Worm (Caenorhabditis elegans) whole organism, L2 larva: Measurements from ENCODE around the gene srv-17.

ENCODE experiments used
- C34F6.9 ChIP-seq: fragments of 150-350 bp; optimal IDR thresholded peaks from 2 replicates; lab custom pipeline; 2014; ENCODE audit warnings: missing biosample characterization, missing genetic modification characterization
- F13H6.1 ChIP-seq: sonication (generic microtip); optimal IDR thresholded peaks from 2 replicates; lab custom pipeline; 2016; ENCODE audit warnings: missing genetic modification characterization, missing compliant biosample characterization
- Y55F3AM.14 ChIP-seq: fragments of 200-800 bp; sonication (Bioruptor generic); optimal IDR thresholded peaks from 2 replicates; lab custom pipeline; 2018; ENCODE audit warnings: mild to moderate bottlenecking, missing genetic modification characterization, missing compliant biosample characterization
- ZK546.5 ChIP-seq: sonication (generic microtip); optimal IDR thresholded peaks from 2 replicates; lab custom pipeline; 2017; ENCODE audit warnings: missing biosample characterization, missing genetic modification characterization
- alr-1 ChIP-seq: fragments of 150-350 bp; optimal IDR thresholded peaks from 2 replicates; lab custom pipeline; 2014; ENCODE audit warnings: missing biosample characterization, missing genetic modification characterization
- ama-1 ChIP-seq: fragments of 150-350 bp; optimal IDR thresholded peaks from 2 replicates; lab custom pipeline; 2018; ENCODE audit warnings: inconsistent platforms
- ceh-16 ChIP-seq: fragments of 150-350 bp; optimal IDR thresholded peaks from 2 replicates; lab custom pipeline; 2014; ENCODE audit warnings: missing biosample characterization, missing genetic modification characterization
- ceh-82 ChIP-seq: fragments of 150-350 bp; optimal IDR thresholded peaks from 2 replicates; lab custom pipeline; 2014; ENCODE audit warnings: missing biosample characterization, missing genetic modification characterization
- crh-2 ChIP-seq: sonication (generic microtip); optimal IDR thresholded peaks from 2 replicates; lab custom pipeline; 2017; ENCODE audit warnings: missing biosample characterization, missing genetic modification characterization
- dmd-4 ChIP-seq: sonication (generic microtip); optimal IDR thresholded peaks from 2 replicates; lab custom pipeline; 2017; ENCODE audit warnings: missing biosample characterization, missing genetic modification characterization
- egl-27 ChIP-seq: sonication (generic microtip); optimal IDR thresholded peaks from 3 replicates; lab custom pipeline; 2017; ENCODE audit warnings: missing biosample characterization, missing genetic modification reagents, missing genetic modification characterization
- elt-1 ChIP-seq: fragments of 150-350 bp; optimal IDR thresholded peaks from 2 replicates; lab custom pipeline; 2014; ENCODE audit warnings: missing biosample characterization, missing genetic modification characterization
- elt-3 ChIP-seq: sonication (generic microtip); optimal IDR thresholded peaks from 2 replicates; lab custom pipeline; 2017; ENCODE audit warnings: missing biosample characterization, missing genetic modification characterization
- fos-1 ChIP-seq: fragments of 150-350 bp; optimal IDR thresholded peaks from 2 replicates; lab custom pipeline; 2014; ENCODE audit warnings: missing biosample characterization, missing genetic modification characterization
- gmeb-1 ChIP-seq: fragments of 150-350 bp; optimal IDR thresholded peaks from 2 replicates; lab custom pipeline; 2014; ENCODE audit warnings: missing biosample characterization, missing genetic modification characterization
- lin-11 ChIP-seq: fragments of 150-350 bp; sonication (generic microtip); optimal IDR thresholded peaks from 2 replicates; lab custom pipeline; 2014; ENCODE audit warnings: missing biosample characterization, missing genetic modification characterization, inconsistent platforms, mixed read lengths
- lin-13 ChIP-seq: fragments of 150-350 bp; optimal IDR thresholded peaks from 2 replicates; lab custom pipeline; 2014; ENCODE audit warnings: missing biosample characterization, missing genetic modification reagents, missing genetic modification characterization
- lsy-2 ChIP-seq, 2 experiments: fragments of 150-350 bp in 1 of 2; sonication (generic microtip) in 1 of 2; optimal IDR thresholded peaks; 2 replicates each; lab custom pipeline; 2014 to 2017; ENCODE audit warnings: missing biosample characterization in 2 of 2, missing genetic modification characterization in 2 of 2
- mab-5 ChIP-seq: fragments of 150-350 bp; optimal IDR thresholded peaks from 2 replicates; lab custom pipeline; 2014; ENCODE audit warnings: missing biosample characterization, missing genetic modification characterization
- mbf-1 ChIP-seq: sonication (generic microtip); optimal IDR thresholded peaks from 2 replicates; lab custom pipeline; 2017; ENCODE audit warnings: missing biosample characterization, missing genetic modification characterization
- mdl-1 ChIP-seq, 2 experiments: fragments of 150-350 bp in 1 of 2; sonication (generic microtip) in 1 of 2; optimal IDR thresholded peaks; 2 replicates each; lab custom pipeline; 2017; ENCODE audit warnings: missing biosample characterization in 2 of 2, missing genetic modification characterization in 2 of 2
- nhr-10 ChIP-seq: sonication (generic microtip); optimal IDR thresholded peaks from 2 replicates; lab custom pipeline; 2017; ENCODE audit warnings: missing biosample characterization, missing genetic modification characterization
- nhr-11 ChIP-seq: fragments of 150-350 bp; optimal IDR thresholded peaks from 2 replicates; lab custom pipeline; 2014; ENCODE audit warnings: missing biosample characterization, missing genetic modification characterization
- nhr-12 ChIP-seq: fragments of 150-350 bp; optimal IDR thresholded peaks from 2 replicates; lab custom pipeline; 2014; ENCODE audit warnings: missing biosample characterization, missing genetic modification characterization
- nhr-129 ChIP-seq: fragments of 150-350 bp; optimal IDR thresholded peaks from 2 replicates; lab custom pipeline; 2014; ENCODE audit warnings: missing biosample characterization, missing genetic modification characterization
- nhr-21 ChIP-seq: fragments of 150-350 bp; optimal IDR thresholded peaks from 2 replicates; lab custom pipeline; 2014; ENCODE audit warnings: missing biosample characterization, missing genetic modification characterization
- nhr-23 ChIP-seq: fragments of 150-350 bp; optimal IDR thresholded peaks from 2 replicates; lab custom pipeline; 2014; ENCODE audit warnings: missing biosample characterization, missing genetic modification reagents, missing genetic modification characterization
- nhr-237 ChIP-seq: fragments of 150-350 bp; optimal IDR thresholded peaks from 2 replicates; lab custom pipeline; 2014; ENCODE audit warnings: missing biosample characterization, missing genetic modification characterization
- nhr-25 ChIP-seq: fragments of 150-350 bp; sonication (generic microtip); optimal IDR thresholded peaks from 3 replicates; lab custom pipeline; 2014; ENCODE audit warnings: missing biosample characterization, missing genetic modification characterization
- nhr-6 ChIP-seq: fragments of 150-350 bp; optimal IDR thresholded peaks from 2 replicates; lab custom pipeline; 2014; ENCODE audit warnings: missing biosample characterization, missing genetic modification characterization
- nhr-77 ChIP-seq: fragments of 150-350 bp; optimal IDR thresholded peaks from 2 replicates; lab custom pipeline; 2014; ENCODE audit warnings: missing biosample characterization, missing genetic modification characterization
- peb-1 ChIP-seq: fragments of 150-350 bp; optimal IDR thresholded peaks from 2 replicates; lab custom pipeline; 2014; ENCODE audit warnings: missing biosample characterization, missing genetic modification characterization
- sem-4 ChIP-seq: fragments of 150-350 bp; optimal IDR thresholded peaks from 2 replicates; lab custom pipeline; 2014; ENCODE audit warnings: missing biosample characterization, missing genetic modification reagents, missing genetic modification characterization
- skn-1 ChIP-seq: sonication (generic microtip); optimal IDR thresholded peaks from 2 replicates; lab custom pipeline; 2017; ENCODE audit warnings: missing biosample characterization, missing genetic modification characterization
- sma-3 ChIP-seq: sonication (generic microtip); optimal IDR thresholded peaks from 2 replicates; lab custom pipeline; 2016; ENCODE audit warnings: missing genetic modification reagents, missing genetic modification characterization, missing compliant biosample characterization
- sma-9 ChIP-seq, 2 experiments: fragments of 150-350 bp in 1 of 2; sonication (generic microtip) in 1 of 2; optimal IDR thresholded peaks; 2 replicates each; lab custom pipeline; 2014 to 2016; ENCODE audit warnings: missing genetic modification characterization in 2 of 2, mild to moderate bottlenecking in 1 of 2, missing biosample characterization in 1 of 2, missing compliant biosample characterization in 1 of 2, missing genetic modification reagents in 1 of 2, moderate library complexity in 1 of 2
- snpc-4 ChIP-seq: fragments of 150-350 bp; optimal IDR thresholded peaks from 2 replicates; lab custom pipeline; 2014; ENCODE audit warnings: missing biosample characterization, missing genetic modification characterization
- unc-39 ChIP-seq: fragments of 150-350 bp; optimal IDR thresholded peaks from 2 replicates; lab custom pipeline; 2014; ENCODE audit warnings: missing biosample characterization, missing genetic modification characterization
- unc-55 ChIP-seq: fragments of 150-350 bp; sonication (generic microtip); optimal IDR thresholded peaks from 3 replicates; lab custom pipeline; 2014; ENCODE audit warnings: missing biosample characterization, missing genetic modification reagents, missing genetic modification characterization
- unc-62 ChIP-seq: fragments of 150-350 bp; optimal IDR thresholded peaks from 2 replicates; lab custom pipeline; 2014; ENCODE audit warnings: missing biosample characterization, missing genetic modification reagents, missing genetic modification characterization
- zag-1 ChIP-seq: fragments of 150-350 bp; optimal IDR thresholded peaks from 2 replicates; lab custom pipeline; 2014; ENCODE audit warnings: missing biosample characterization, missing genetic modification characterization
- ztf-11 ChIP-seq: sonication (generic microtip); optimal IDR thresholded peaks from 2 replicates; lab custom pipeline; 2017; ENCODE audit warnings: missing biosample characterization, missing genetic modification characterization
- ztf-4 ChIP-seq: fragments of 150-350 bp; optimal IDR thresholded peaks from 2 replicates; lab custom pipeline; 2014; ENCODE audit warnings: missing biosample characterization, missing genetic modification characterization

srv-17 gene

ce11 chrIV:5855608-5856007, 14.4 kb downstream of the srv-17 start:
- TF ChIP-seq mab-5 (tag; lab: Kevin White, UChicago) (no peak), snpc-4 (tag; lab: Kevin White, UChicago) (no peak), dmd-4 (no peak), ceh-16 (tag; lab: Kevin White, UChicago) (no peak), sma-3 (no peak), lsy-2 (tag; optimal IDR thresholded peaks at IDR 0.05; lab: Kevin White, UChicago) (no peak), F13H6.1 (tag; lab: Kevin White, UChicago) (no peak), peb-1 (tag; lab: Kevin White, UChicago) (no peak), lin-11 (tag; lab: Kevin White, UChicago) (no peak), elt-1 (tag; lab: Kevin White, UChicago) (no peak), alr-1 (tag; lab: Kevin White, UChicago) (no peak), unc-39 (tag; lab: Kevin White, UChicago) (no peak), C34F6.9 (tag; lab: Kevin White, UChicago) (no peak), mdl-1 (tag; optimal IDR thresholded peaks at IDR 0.05; lab: Kevin White, UChicago) (no peak), Y55F3AM.14 (no peak), nhr-12 (tag; lab: Kevin White, UChicago) (no peak), nhr-129 (tag; lab: Kevin White, UChicago) (no peak), nhr-237 (no peak), lin-13 (GFP tag; lab: Kevin White, UChicago) (no peak), nhr-11 (tag; lab: Kevin White, UChicago) (no peak)

DNA sequence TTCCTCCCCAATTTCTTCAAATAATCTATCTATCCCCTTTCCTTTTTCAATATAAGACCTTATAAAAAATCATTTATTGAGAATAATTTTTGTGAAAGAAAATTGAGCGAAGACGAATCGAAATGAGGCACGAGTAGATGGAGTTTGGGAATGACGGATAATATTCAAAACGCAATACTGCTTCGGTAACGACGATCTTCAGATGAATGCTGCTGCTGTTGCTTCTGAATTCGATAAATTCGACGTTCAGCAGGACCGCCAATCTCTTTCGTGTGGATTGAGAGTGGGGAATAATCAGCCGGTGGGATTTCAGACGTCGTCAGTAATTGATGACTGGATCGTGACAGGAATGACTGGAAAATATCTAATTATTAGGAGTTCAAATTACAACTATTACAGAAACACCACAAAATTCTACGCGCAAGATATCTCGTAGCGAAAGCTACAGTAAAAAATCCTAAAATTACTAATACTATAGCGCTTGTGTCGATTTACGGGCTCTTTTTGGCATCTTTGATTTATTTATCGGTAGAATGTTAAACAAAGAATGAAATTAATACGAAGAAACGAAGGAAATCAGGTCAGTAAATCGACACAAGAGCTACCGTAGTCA, 19.1 kb downstream of the srv-17 start:
- TF ChIP-seq sma-3: no peak
- no peak for TF ChIP-seq nhr-237
- TF ChIP-seq gmeb-1 (tag; lab: Kevin White, UChicago): no peak
- no peak for TF ChIP-seq sma-9 (GFP tag; optimal IDR thresholded peaks at IDR 0.05; lab: Kevin White, UChicago)
- TF ChIP-seq sma-9 (tag; optimal IDR thresholded peaks at IDR 0.05; lab: Kevin White, UChicago): no peak
- TF ChIP-seq peb-1 (tag; lab: Kevin White, UChicago): no peak

DNA sequence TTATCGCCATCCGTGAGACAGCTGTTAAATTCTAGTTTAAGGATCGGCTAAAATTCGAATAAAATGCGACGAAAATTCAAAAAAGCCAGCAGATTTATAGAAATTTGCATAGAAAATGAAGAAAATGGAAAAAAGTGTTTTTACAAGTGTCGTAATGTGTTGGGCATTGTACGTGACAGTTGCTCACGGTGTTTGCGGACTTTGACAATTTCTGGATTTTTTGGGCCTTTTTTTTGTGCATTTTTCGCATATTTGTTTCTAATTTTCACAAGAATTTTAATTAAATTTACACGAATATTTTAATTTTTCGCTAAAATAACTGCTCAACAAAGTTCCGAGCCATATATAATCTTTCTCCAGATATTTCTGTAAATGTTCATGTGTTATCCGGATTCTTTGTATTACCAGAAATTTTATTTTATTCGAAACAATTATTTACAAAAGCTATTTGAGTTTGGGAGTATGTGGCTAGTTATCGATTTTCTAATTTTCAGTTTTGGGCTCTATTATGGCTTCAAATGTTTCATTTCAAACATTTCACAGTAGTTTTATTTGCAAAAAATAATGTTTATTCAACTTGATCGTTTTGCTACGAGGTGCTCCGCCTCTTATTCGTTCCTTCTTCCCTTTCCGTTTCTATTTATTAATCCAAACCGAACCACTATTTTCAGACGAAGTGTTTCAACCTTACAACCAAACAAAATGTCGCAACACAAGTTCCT, 21.8 kb downstream of the srv-17 start, which contains the start of gene sams-3:
Gene sams-3, plus strand, starts transcription at position 672 of the 722 bp plus-strand sequence.
- TF ChIP-seq mab-5 (tag; lab: Kevin White, UChicago): no peak
- TF ChIP-seq snpc-4 (tag; lab: Kevin White, UChicago): no peak
- TF ChIP-seq mdl-1 (tag; optimal IDR thresholded peaks at IDR 0.05; lab: Kevin White, UChicago): no peak
- no peak for TF ChIP-seq ztf-4 (tag; lab: Kevin White, UChicago)
- TF ChIP-seq peb-1 (tag; lab: Kevin White, UChicago): no peak
- TF ChIP-seq ZK546.5: no peak
- TF ChIP-seq C34F6.9 (tag; lab: Kevin White, UChicago): peak; percentile 60
- no peak for TF ChIP-seq unc-55 (GFP tag; lab: Kevin White, UChicago)
- TF ChIP-seq sma-3: no peak
- TF ChIP-seq lsy-2 (tag; optimal IDR thresholded peaks at IDR 0.05; lab: Kevin White, UChicago): peak; percentile 42 to 68
- TF ChIP-seq sma-9 (GFP tag; optimal IDR thresholded peaks at IDR 0.05; lab: Kevin White, UChicago): peak; percentile 45
- TF ChIP-seq sma-9 (tag; optimal IDR thresholded peaks at IDR 0.05; lab: Kevin White, UChicago): no peak
- no peak for TF ChIP-seq crh-2 (tag; lab: Kevin White, UChicago)
- TF ChIP-seq ceh-82 (tag; lab: Kevin White, UChicago): no peak
- no peak for TF ChIP-seq unc-62
- TF ChIP-seq nhr-237: no peak
- TF ChIP-seq nhr-21: no peak
- TF ChIP-seq nhr-77 (tag; lab: Kevin White, UChicago): no peak
- peak; percentile 22 for TF ChIP-seq nhr-25 (tag; lab: Kevin White, UChicago)
- TF ChIP-seq dmd-4: no peak
- no peak for TF ChIP-seq nhr-6 (tag; lab: Kevin White, UChicago)
- no peak for TF ChIP-seq skn-1 (tag; lab: Kevin White, UChicago)
- no peak for TF ChIP-seq egl-27 (tag; lab: Kevin White, UChicago)
- no peak for TF ChIP-seq zag-1
- no peak for TF ChIP-seq ama-1 (lab: Kevin White, UChicago)
- no peak for TF ChIP-seq lin-11 (tag; lab: Kevin White, UChicago)
- TF ChIP-seq gmeb-1 (tag; lab: Kevin White, UChicago): peak; percentile 64
- no peak for TF ChIP-seq nhr-12 (tag; lab: Kevin White, UChicago)
- TF ChIP-seq nhr-10 (tag; lab: Kevin White, UChicago): no peak
- no peak for TF ChIP-seq fos-1
- no peak for TF ChIP-seq alr-1 (tag; lab: Kevin White, UChicago)
- no peak for TF ChIP-seq mbf-1 (tag; lab: Kevin White, UChicago)
- TF ChIP-seq ztf-11 (tag; lab: Kevin White, UChicago): no peak
- peak; percentile 27 for TF ChIP-seq nhr-129 (tag; lab: Kevin White, UChicago)
- no peak for TF ChIP-seq sem-4 (tag; lab: Kevin White, UChicago)
- TF ChIP-seq nhr-23 (tag; lab: Kevin White, UChicago): no peak
- no peak for TF ChIP-seq elt-3 (tag; lab: Kevin White, UChicago)
